Worm (Caenorhabditis elegans): ENCODE data around the gene mrpl-44.

mrpl-44 gene

ce11 chrIII:9054414-9055147 is 34.6 kb downstream of the mrpl-44 start, which contains the start of gene cls-2 (continued):
- peak; percentile 55; the same call in 1 of the 2 replicates for TF ChIP-seq hsf-1 (GFP tag; IDR thresholded peaks at IDR 0.05)

ce11 chrIII:9053740-9054252 is 35.4 kb downstream of the mrpl-44 start, which contains the start of gene R107.5:
Gene R107.5 (minus strand): TSS chrIII:9053790.
- TF ChIP-seq hrde-1 (tag; optimal IDR thresholded peaks at IDR 0.05; ENCODE audit: borderline replicate concordance), result no peak
- peak; percentile 91 for TF ChIP-seq dox-1 (GFP tag; IDR thresholded peaks at IDR 0.05)
- TF ChIP-seq F57C9.4 (tag; optimal IDR thresholded peaks at IDR 0.05), result peak; percentile 86
- TF ChIP-seq nhr-179 (tag; optimal IDR thresholded peaks at IDR 0.05), result no peak
- TF ChIP-seq F39B2.1 (GFP tag; IDR thresholded peaks at IDR 0.05), result no peak
- peak; percentile 79 for TF ChIP-seq madf-6 (GFP tag; IDR thresholded peaks at IDR 0.05)
- peak; percentile 96 for TF ChIP-seq K12H6.12 (tag; optimal IDR thresholded peaks at IDR 0.05)
- no peak for TF ChIP-seq ztf-25 (GFP tag; IDR thresholded peaks at IDR 0.05)
- peak; percentile 87; the same call in 1 of the 2 replicates for TF ChIP-seq aptf-3 (GFP tag; IDR thresholded peaks at IDR 0.05)
- no peak for TF ChIP-seq unc-130 (GFP tag; optimal IDR thresholded peaks at IDR 0.05)
- TF ChIP-seq lin-26 (GFP tag; IDR thresholded peaks at IDR 0.05), result peak; percentile 70; the same call in 1 of the 2 replicates
- peak in 2 of 3 experiments; percentile 52 to 78 for TF ChIP-seq lin-35 (GFP tag; optimal IDR thresholded peaks at IDR 0.05)
- TF ChIP-seq athp-1 (tag; optimal IDR thresholded peaks at IDR 0.05), result peak; percentile 90
- peak; percentile 86 for TF ChIP-seq ama-1 (optimal IDR thresholded peaks at IDR 0.05)
- TF ChIP-seq ama-1 (GFP tag; optimal IDR thresholded peaks at IDR 0.05), result no peak
- peak; percentile 97 for TF ChIP-seq sea-2 (GFP tag; IDR thresholded peaks at IDR 0.05)
- TF ChIP-seq F37B4.10 (GFP tag; IDR thresholded peaks at IDR 0.05), result no peak
- peak; percentile 55; the same call in 1 of the 2 replicates for TF ChIP-seq egrh-3 (GFP tag; IDR thresholded peaks at IDR 0.05)
- no peak for TF ChIP-seq rec-8 (tag; optimal IDR thresholded peaks at IDR 0.05)
- TF ChIP-seq fkh-3 (tag; optimal IDR thresholded peaks at IDR 0.05), result peak; percentile 36
- no peak for TF ChIP-seq hlh-12 (tag; optimal IDR thresholded peaks at IDR 0.05)
- TF ChIP-seq F49E8.2 (tag; optimal IDR thresholded peaks at IDR 0.05; ENCODE audit: insufficient read depth), result no peak
- peak; percentile 97 for TF ChIP-seq rpc-1 (optimal IDR thresholded peaks at IDR 0.05)
- no peak for TF ChIP-seq rpc-1 (tag; optimal IDR thresholded peaks at IDR 0.05)
- TF ChIP-seq lin-54 (GFP tag; optimal IDR thresholded peaks at IDR 0.05), result peak; percentile 86
- TF ChIP-seq C06A6.2 (GFP tag; conservative IDR thresholded peaks at IDR 0.05), result peak; percentile 89
- no peak for TF ChIP-seq him-1 (tag; optimal IDR thresholded peaks at IDR 0.05)
- no peak for TF ChIP-seq F23B12.7 (tag; optimal IDR thresholded peaks at IDR 0.05; ENCODE audit: insufficient read depth)
- TF ChIP-seq ceh-27 (GFP tag; optimal IDR thresholded peaks at IDR 0.05), result peak; percentile 95
- peak; percentile 96 for TF ChIP-seq repo-1 (tag; optimal IDR thresholded peaks at IDR 0.05)
- peak; percentile 20 for TF ChIP-seq die-1 (tag; optimal IDR thresholded peaks at IDR 0.05)
- peak; percentile 32 for TF ChIP-seq B0261.1 (tag; optimal IDR thresholded peaks at IDR 0.05)
- TF ChIP-seq ztf-26 (tag; optimal IDR thresholded peaks at IDR 0.05), result peak; percentile 98
- TF ChIP-seq aptf-2 (GFP tag; conservative IDR thresholded peaks at IDR 0.05), result no peak
- TF ChIP-seq K11D2.4 (GFP tag; IDR thresholded peaks at IDR 0.05), result peak; percentile 96
- peak; percentile 42 for TF ChIP-seq dpl-1 (GFP tag; optimal IDR thresholded peaks at IDR 0.05)
- TF ChIP-seq ets-4 (GFP tag; optimal IDR thresholded peaks at IDR 0.05), result peak; percentile 55
- TF ChIP-seq lag-1 (GFP tag; IDR thresholded peaks at IDR 0.05), result 0 out of 2 replicates have a peak, but pooled peaks have one; percentile 22
- no peak for TF ChIP-seq hlh-26 (GFP tag; conservative IDR thresholded peaks at IDR 0.05)
- TF ChIP-seq mes-4 (tag; optimal IDR thresholded peaks at IDR 0.05), result no peak
- peak; percentile 91 for TF ChIP-seq egl-18 (GFP tag; IDR thresholded peaks at IDR 0.05)
- TF ChIP-seq nfya-1 (tag; optimal IDR thresholded peaks at IDR 0.05; ENCODE audit: borderline replicate concordance, insufficient read depth), result no peak
- peak; percentile 88 for TF ChIP-seq F22D6.2 (tag; optimal IDR thresholded peaks at IDR 0.05)
- peak; percentile 86 for TF ChIP-seq Y56A3A.18 (GFP tag; IDR thresholded peaks at IDR 0.05)
- no peak for TF ChIP-seq madf-8 (GFP tag; conservative IDR thresholded peaks at IDR 0.05)

Measured in whole organism, young adult.